Fruit fly (Drosophila melanogaster): Measurements from ENCODE around the gene CG43317.
A peak's percentile ranks its signal among the peaks of the same experiment; 100 is the strongest.

Gene CG43317

DNA sequence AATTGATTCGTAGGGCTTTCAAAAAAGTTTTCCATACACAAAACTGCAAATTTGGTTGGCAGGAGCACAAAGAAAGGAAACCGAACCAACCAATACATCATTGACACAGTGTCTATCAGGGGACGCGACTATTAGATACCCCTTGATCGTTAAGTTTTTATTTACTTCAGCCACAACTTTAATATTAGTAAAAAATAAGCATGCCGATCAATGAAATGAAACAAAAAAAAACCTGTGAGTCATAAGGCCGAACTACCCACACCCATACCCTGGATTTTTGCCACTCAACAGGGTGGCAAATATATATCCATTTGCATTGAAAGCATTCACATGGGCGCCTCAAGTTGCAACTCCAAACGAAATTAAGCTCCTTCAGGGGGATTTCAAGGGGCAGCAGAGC, 17.9 kb downstream of the CG43317 start (continued):
- peak; percentile 26 for TF ChIP-seq topi (GFP tag; optimal IDR thresholded peaks at IDR 0.05)
- no peak for TF ChIP-seq Lpt (GFP tag; optimal IDR thresholded peaks at IDR 0.05)
- no peak for TF ChIP-seq CG3032 (tag; optimal IDR thresholded peaks at IDR 0.05)
- TF ChIP-seq Gug (GFP tag; IDR thresholded peaks at IDR 0.05): peak; percentile 49
- TF ChIP-seq Eip93F (GFP tag; optimal IDR thresholded peaks at IDR 0.05): no peak
- peak; percentile 29 for TF ChIP-seq CG6792 (GFP tag; optimal IDR thresholded peaks at IDR 0.05)
- TF ChIP-seq Hr38 (GFP tag; optimal IDR thresholded peaks at IDR 0.05): no peak
- peak; percentile 46 for TF ChIP-seq CG31627 (GFP tag; optimal IDR thresholded peaks at IDR 0.05)
- TF ChIP-seq Sox102F (GFP tag; optimal IDR thresholded peaks at IDR 0.05): peak; percentile 18
- peak; percentile 55 for TF ChIP-seq Eip78C (GFP tag)
- peak; percentile 39 for TF ChIP-seq Eip75B (GFP tag; optimal IDR thresholded peaks at IDR 0.05)
- peak; percentile 26 for TF ChIP-seq net (GFP tag; optimal IDR thresholded peaks at IDR 0.05)
- TF ChIP-seq CG10631 (GFP tag; optimal IDR thresholded peaks at IDR 0.05): peak; percentile 47
- peak; percentile 50 for TF ChIP-seq Hr39 (GFP tag; optimal IDR thresholded peaks at IDR 0.05)
- no peak for TF ChIP-seq ss (GFP tag; optimal IDR thresholded peaks at IDR 0.05)
- TF ChIP-seq fd59A (GFP tag; optimal IDR thresholded peaks at IDR 0.05): no peak
- peak; percentile 4 for TF ChIP-seq Ets21C (GFP tag; optimal IDR thresholded peaks at IDR 0.05)
- peak; percentile 47 for TF ChIP-seq OdsH (GFP tag; optimal IDR thresholded peaks at IDR 0.05)
- TF ChIP-seq CG10669 (GFP tag; optimal IDR thresholded peaks at IDR 0.05): no peak
- peak; percentile 32 for TF ChIP-seq cyc (GFP tag; optimal IDR thresholded peaks at IDR 0.05)
- TF ChIP-seq CG9139 (GFP tag; optimal IDR thresholded peaks at IDR 0.05): no peak
- TF ChIP-seq Sox14 (GFP tag; optimal IDR thresholded peaks at IDR 0.05): no peak
- TF ChIP-seq Sox15 (GFP tag; optimal IDR thresholded peaks at IDR 0.05): no peak

DNA sequence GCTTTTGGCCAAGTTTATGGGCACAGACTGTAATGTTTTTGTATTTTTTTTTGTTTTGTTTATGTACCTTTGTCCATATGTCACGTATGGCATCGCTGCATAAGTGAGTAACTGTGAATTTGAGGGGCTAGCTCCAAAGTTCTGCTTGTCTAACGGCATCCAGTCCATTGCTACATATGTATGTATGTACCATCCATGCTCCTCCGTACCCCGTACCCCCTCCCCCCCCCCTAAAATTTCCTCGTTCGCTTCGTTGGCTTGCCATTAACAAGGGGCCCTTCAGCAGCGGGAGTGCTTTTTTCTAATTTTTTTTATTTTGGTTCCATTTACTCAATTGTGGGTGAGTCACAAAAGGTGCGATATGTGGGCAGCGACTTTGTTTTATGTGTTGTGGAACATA, 20.1 kb downstream of the CG43317 start:
- TF ChIP-seq CG32006 (GFP tag; optimal IDR thresholded peaks at IDR 0.05) (no peak), eg (GFP tag; IDR thresholded peaks at IDR 0.05) (no peak), Hr39 (GFP tag; optimal IDR thresholded peaks at IDR 0.05) (no peak), lz (GFP tag; optimal IDR thresholded peaks at IDR 0.05) (no peak), fd85E (GFP tag; optimal IDR thresholded peaks at IDR 0.05) (no peak), CG10669 (GFP tag; optimal IDR thresholded peaks at IDR 0.05) (no peak), salr (GFP tag; optimal IDR thresholded peaks at IDR 0.05) (no peak), Sox14 (GFP tag; optimal IDR thresholded peaks at IDR 0.05) (no peak), CG6792 (GFP tag; optimal IDR thresholded peaks at IDR 0.05) (no peak), CG8319 (GFP tag; optimal IDR thresholded peaks at IDR 0.05) (no peak), CG3919 (GFP tag; optimal IDR thresholded peaks at IDR 0.05) (no peak), Lpt (GFP tag; optimal IDR thresholded peaks at IDR 0.05) (no peak), Ets21C (GFP tag; optimal IDR thresholded peaks at IDR 0.05) (no peak), CG16779 (tag; optimal IDR thresholded peaks at IDR 0.05) (no peak), net (GFP tag; optimal IDR thresholded peaks at IDR 0.05) (no peak), vri (GFP tag; optimal IDR thresholded peaks at IDR 0.05) (no peak), achi (GFP tag; optimal IDR thresholded peaks at IDR 0.05) (no peak), Gug (GFP tag; IDR thresholded peaks at IDR 0.05) (no peak), CG8632 (GFP tag; optimal IDR thresholded peaks at IDR 0.05) (no peak)

DNA sequence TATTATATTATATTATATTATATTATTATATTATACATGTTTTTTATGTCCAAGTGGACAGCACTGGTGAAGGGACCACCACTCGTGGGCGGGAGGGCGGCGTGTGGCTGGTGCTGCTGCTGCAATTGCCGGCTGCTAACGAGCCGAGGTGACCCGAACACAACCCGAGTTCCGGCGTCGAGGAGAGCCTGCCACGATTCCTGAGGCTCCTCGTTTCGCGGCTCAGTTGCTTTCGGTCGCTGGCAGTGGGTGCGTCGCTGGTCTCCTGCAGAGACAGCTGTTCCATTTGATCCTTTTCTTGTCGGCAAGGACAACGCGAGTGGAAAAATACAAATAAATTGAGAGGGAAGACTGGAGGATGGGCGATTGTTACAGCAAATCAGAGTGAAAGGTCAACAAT, 23.9 kb downstream of the CG43317 start:
- TF ChIP-seq Lpt (GFP tag; optimal IDR thresholded peaks at IDR 0.05) (no peak), lz (GFP tag; optimal IDR thresholded peaks at IDR 0.05) (no peak), Eip78C (GFP tag) (peak; percentile 30), Hr4 (GFP tag; optimal IDR thresholded peaks at IDR 0.05) (no peak), CG3919 (GFP tag; optimal IDR thresholded peaks at IDR 0.05) (peak; percentile 17), net (GFP tag; optimal IDR thresholded peaks at IDR 0.05) (no peak), Sox102F (GFP tag; optimal IDR thresholded peaks at IDR 0.05) (peak; percentile 3), CG16779 (tag; optimal IDR thresholded peaks at IDR 0.05) (no peak), CG8119 (GFP tag; IDR thresholded peaks at IDR 0.05) (no peak), CG1621 (tag; optimal IDR thresholded peaks at IDR 0.05) (no peak), eg (GFP tag; IDR thresholded peaks at IDR 0.05) (peak; percentile 12; the same call in 1 of the 3 replicates), Smox (GFP tag; optimal IDR thresholded peaks at IDR 0.05) (no peak), ss (GFP tag; optimal IDR thresholded peaks at IDR 0.05) (peak in 1 of 2 experiments; percentile 46)

Measured in whole organism, prepupa.